Fruit fly (Drosophila melanogaster): ENCODE measurements around the gene Ak3.

DNA sequence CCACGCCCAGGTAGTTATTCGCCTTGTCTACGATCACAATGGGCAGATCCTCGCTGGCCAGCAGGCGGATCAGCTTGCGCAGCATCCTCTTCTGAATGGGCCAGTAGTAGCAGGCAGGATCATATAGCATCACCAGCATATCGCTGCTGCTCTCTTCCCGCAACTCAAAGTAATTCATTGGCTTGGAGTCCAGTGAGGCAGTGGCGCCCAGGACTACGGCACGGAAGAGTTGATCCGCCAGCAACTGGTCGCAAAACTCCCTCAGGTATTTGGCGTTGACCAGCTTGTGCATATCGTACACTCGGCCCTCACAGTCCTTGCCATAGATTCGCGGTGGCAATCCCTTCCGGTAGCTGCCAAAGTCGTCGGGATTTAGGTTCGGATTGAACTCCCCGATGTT is 10.8 kb downstream of the Ak3 start:
- TF ChIP-seq CG10348 (GFP tag; IDR thresholded peaks at IDR 0.05): no peak
- no peak for TF ChIP-seq CG13204 (GFP tag; optimal IDR thresholded peaks at IDR 0.05)
- TF ChIP-seq Ets98B (GFP tag; IDR thresholded peaks at IDR 0.05): no peak
- TF ChIP-seq Pif1A (GFP tag; optimal IDR thresholded peaks at IDR 0.05): no peak
- TF ChIP-seq CG8159 (tag; optimal IDR thresholded peaks at IDR 0.05): no peak
- no peak for TF ChIP-seq CG12605 (GFP tag; IDR thresholded peaks at IDR 0.05)
- TF ChIP-seq fd96Ca (GFP tag; IDR thresholded peaks at IDR 0.05): no peak
- no peak for TF ChIP-seq CG34367 (tag; optimal IDR thresholded peaks at IDR 0.05)
- no peak for TF ChIP-seq EcR (GFP tag; optimal IDR thresholded peaks at IDR 0.05)
- TF ChIP-seq Snoo (tag; optimal IDR thresholded peaks at IDR 0.05): no peak
- no peak for TF ChIP-seq D1 (tag; optimal IDR thresholded peaks at IDR 0.05)
- no peak for TF ChIP-seq CG9948 (tag; optimal IDR thresholded peaks at IDR 0.05)
- no peak for TF ChIP-seq CG8301 (tag; optimal IDR thresholded peaks at IDR 0.05)
- TF ChIP-seq CG15710 (tag; optimal IDR thresholded peaks at IDR 0.05): no peak

Data from whole organism, pupa.